Fruit fly (Drosophila melanogaster) whole organism, embryonic: ENCODE measurements around the gene CG43291.

Experiments used
- BEAF-32 ChIP-seq: fragments of 200-800 bp; sonication (Bioruptor generic); optimal IDR thresholded peaks from 3 replicates; lab custom pipeline; 2017; ENCODE audit warnings: missing biosample characterization, missing genetic modification characterization, mild to moderate bottlenecking, moderate library complexity, missing genetic modification reagents
- C15 ChIP-seq: fragments of 200-800 bp; sonication (Bioruptor generic); IDR thresholded peaks from 3 replicates; pipeline ENCODE4 v1.3.6; 2022; ENCODE audit warnings: missing biosample characterization, missing genetic modification characterization
- CG10209 ChIP-seq: fragments of 200-800 bp; sonication (Bioruptor generic); optimal IDR thresholded peaks from 3 replicates; lab custom pipeline; 2017; ENCODE audit warnings: missing biosample characterization, mild to moderate bottlenecking, missing genetic modification characterization, missing genetic modification reagents
- CG13123 ChIP-seq: fragments of 200-800 bp; sonication (Bioruptor generic); optimal IDR thresholded peaks from 2 replicates; lab custom pipeline; 2016; ENCODE audit warnings: missing biosample characterization, missing genetic modification characterization
- CG13287 ChIP-seq: fragments of 200-800 bp; sonication (Bioruptor generic); IDR thresholded peaks from 2 replicates; pipeline ENCODE4 v1.3.6; 2022; ENCODE audit warnings: missing biosample characterization, missing genetic modification characterization; ENCODE audit not compliant: partially characterized antibody
- CG14050 ChIP-seq: fragments of 200-800 bp; sonication (Bioruptor generic); IDR thresholded peaks from 3 replicates; pipeline ENCODE4 v1.3.6; 2022; ENCODE audit warnings: missing biosample characterization, missing genetic modification characterization
- CG14441 ChIP-seq: fragments of 200-800 bp; sonication (Bioruptor generic); IDR thresholded peaks from 2 replicates; pipeline ENCODE4 v1.3.6; 2022; ENCODE audit warnings: missing biosample characterization, missing genetic modification characterization
- CG14710 ChIP-seq: fragments of 200-800 bp; sonication (Bioruptor generic); optimal IDR thresholded peaks from 3 replicates; lab custom pipeline; 2019; ENCODE audit warnings: missing biosample characterization, mild to moderate bottlenecking, missing genetic modification characterization, moderate library complexity
- CG15011 ChIP-seq: fragments of 200-800 bp; sonication (Bioruptor generic); optimal IDR thresholded peaks from 3 replicates; lab custom pipeline; 2018; ENCODE audit warnings: missing biosample characterization, mild to moderate bottlenecking, missing genetic modification characterization
- CG1602 ChIP-seq: fragments of 200-800 bp; sonication (Bioruptor generic); optimal IDR thresholded peaks from 3 replicates; lab custom pipeline; 2016; ENCODE audit warnings: missing biosample characterization, missing genetic modification characterization
- CG1647 ChIP-seq: fragments of 200-800 bp; sonication (Bioruptor generic); optimal IDR thresholded peaks from 3 replicates; lab custom pipeline; 2016; ENCODE audit warnings: missing biosample characterization, missing genetic modification characterization
- CG16815 ChIP-seq: fragments of 200-800 bp; sonication (Bioruptor generic); optimal IDR thresholded peaks from 3 replicates; lab custom pipeline; 2017; ENCODE audit warnings: missing biosample characterization, mild to moderate bottlenecking, missing genetic modification characterization
- CG17802 ChIP-seq: fragments of 200-800 bp; sonication (Bioruptor generic); optimal IDR thresholded peaks from 2 replicates; lab custom pipeline; 2018; ENCODE audit warnings: missing biosample characterization, mild to moderate bottlenecking, missing genetic modification characterization, moderate library complexity
- CG3065 ChIP-seq: fragments of 200-800 bp; sonication (Bioruptor generic); optimal IDR thresholded peaks from 2 replicates; lab custom pipeline; 2016; ENCODE audit warnings: missing biosample characterization, missing genetic modification characterization
- CG31441 ChIP-seq: fragments of 200-800 bp; sonication (Bioruptor generic); IDR thresholded peaks from 2 replicates; pipeline ENCODE4 v1.3.6; 2022; ENCODE audit warnings: missing biosample characterization, missing genetic modification characterization
- CG33557 ChIP-seq: fragments of 200-800 bp; sonication (Bioruptor generic); optimal IDR thresholded peaks from 2 replicates; lab custom pipeline; 2019; ENCODE audit warnings: missing biosample characterization, mild to moderate bottlenecking, missing genetic modification characterization, moderate library complexity
- CG3995 ChIP-seq: fragments of 200-800 bp; sonication (Bioruptor generic); optimal IDR thresholded peaks from 3 replicates; lab custom pipeline; 2016; ENCODE audit warnings: missing biosample characterization, missing genetic modification characterization
- CG43689 ChIP-seq: fragments of 200-800 bp; sonication (Bioruptor generic); IDR thresholded peaks from 2 replicates; pipeline ENCODE4 v1.3.6; 2022; ENCODE audit warnings: missing biosample characterization, missing genetic modification characterization
- CG6791 ChIP-seq: fragments of 200-800 bp; sonication (Bioruptor generic); IDR thresholded peaks from 3 replicates; pipeline ENCODE4 v1.3.6; 2022; ENCODE audit warnings: missing biosample characterization, missing genetic modification characterization; ENCODE audit not compliant: partially characterized antibody
- CG6854 ChIP-seq: fragments of 200-800 bp; sonication (Bioruptor generic); optimal IDR thresholded peaks from 3 replicates; lab custom pipeline; 2017; ENCODE audit warnings: missing biosample characterization, mild to moderate bottlenecking, missing genetic modification characterization
- CG9876 ChIP-seq: fragments of 200-800 bp; sonication (Bioruptor generic); optimal IDR thresholded peaks from 2 replicates; lab custom pipeline; 2016; ENCODE audit warnings: missing biosample characterization, missing genetic modification characterization
- Dfd ChIP-seq, 2 experiments: fragments of >200 bp; optimal IDR thresholded peaks; 2 replicates each; lab custom pipeline; 2017; ENCODE audit warnings: missing biosample characterization in 2 of 2, missing genetic modification characterization in 2 of 2
- Dp ChIP-seq: fragments of 200-800 bp; sonication (Bioruptor generic); optimal IDR thresholded peaks from 2 replicates; lab custom pipeline; 2018; ENCODE audit warnings: missing biosample characterization, mild to moderate bottlenecking, missing genetic modification characterization, moderate library complexity
- Elba2 ChIP-seq: fragments of 200-800 bp; sonication (Bioruptor generic); optimal IDR thresholded peaks from 3 replicates; lab custom pipeline; 2016; ENCODE audit warnings: missing biosample characterization, missing genetic modification characterization
- Ets97D ChIP-seq: fragments of 200-800 bp; sonication (Bioruptor generic); optimal IDR thresholded peaks from 3 replicates; lab custom pipeline; 2016; ENCODE audit warnings: missing biosample characterization, missing genetic modification characterization
- Hand ChIP-seq: fragments of 200-800 bp; sonication (Bioruptor generic); optimal IDR thresholded peaks from 2 replicates; lab custom pipeline; 2017; ENCODE audit warnings: mild to moderate bottlenecking, missing biosample characterization, missing genetic modification reagents, missing genetic modification characterization
- Hr39 ChIP-seq: fragments of >200 bp; optimal IDR thresholded peaks from 2 replicates; lab custom pipeline; 2017
- MBD-R2 ChIP-seq: fragments of 200-800 bp; sonication (Bioruptor generic); IDR thresholded peaks from 2 replicates; pipeline ENCODE4 v1.3.6; 2022; ENCODE audit warnings: missing biosample characterization, missing genetic modification characterization
- Meics ChIP-seq: fragments of 200-800 bp; sonication (Bioruptor generic); optimal IDR thresholded peaks from 2 replicates; lab custom pipeline; 2017; ENCODE audit warnings: missing biosample characterization, mild to moderate bottlenecking, missing genetic modification characterization
- Ptx1 ChIP-seq: fragments of 200-800 bp; sonication (Bioruptor generic); IDR thresholded peaks from 2 replicates; pipeline ENCODE4 v1.3.6; 2022; ENCODE audit warnings: missing biosample characterization, missing genetic modification characterization
- Spps ChIP-seq: fragments of 200-800 bp; sonication (Bioruptor generic); optimal IDR thresholded peaks from 2 replicates; lab custom pipeline; 2018; ENCODE audit warnings: missing biosample characterization, mild to moderate bottlenecking, missing genetic modification characterization
- ab ChIP-seq: fragments of 200-800 bp; sonication (Bioruptor generic); optimal IDR thresholded peaks from 2 replicates; lab custom pipeline; 2016; ENCODE audit warnings: missing biosample characterization, missing genetic modification characterization
- ara ChIP-seq: fragments of 200-800 bp; sonication (Bioruptor generic); IDR thresholded peaks from 2 replicates; pipeline ENCODE4 v1.3.6; 2022; ENCODE audit warnings: missing biosample characterization, missing genetic modification characterization
- az2 ChIP-seq: fragments of 200-800 bp; sonication (Bioruptor generic); optimal IDR thresholded peaks from 3 replicates; lab custom pipeline; 2016; ENCODE audit warnings: missing biosample characterization, missing genetic modification characterization
- btn ChIP-seq: fragments of 200-800 bp; sonication (Bioruptor generic); optimal IDR thresholded peaks from 2 replicates; lab custom pipeline; 2016; ENCODE audit warnings: missing biosample characterization, missing genetic modification characterization
- ci ChIP-seq: fragments of 200-800 bp; sonication (Bioruptor generic); IDR thresholded peaks from 3 replicates; pipeline ENCODE4 v1.3.6; 2022; ENCODE audit warnings: missing biosample characterization, missing genetic modification characterization
- croc ChIP-seq: fragments of 200-800 bp; sonication (Bioruptor generic); conservative IDR thresholded peaks from 3 replicates; pipeline ENCODE4 v1.3.6; 2022; ENCODE audit warnings: missing biosample characterization, missing genetic modification characterization
- da ChIP-seq: fragments of 200-800 bp; sonication (Bioruptor generic); optimal IDR thresholded peaks from 2 replicates; lab custom pipeline; 2016; ENCODE audit warnings: missing biosample characterization, missing genetic modification characterization
- danr ChIP-seq: fragments of 200-800 bp; sonication (Bioruptor generic); IDR thresholded peaks from 2 replicates; pipeline ENCODE4 v1.3.6; 2022; ENCODE audit warnings: missing biosample characterization, missing genetic modification characterization
- ewg ChIP-seq: fragments of 200-800 bp; sonication (Bioruptor generic); optimal IDR thresholded peaks from 3 replicates; lab custom pipeline; 2017; ENCODE audit warnings: mild to moderate bottlenecking, missing biosample characterization, missing genetic modification reagents, missing genetic modification characterization
- gcm2 ChIP-seq: fragments of 200-800 bp; sonication (Bioruptor generic); optimal IDR thresholded peaks from 2 replicates; lab custom pipeline; 2016; ENCODE audit warnings: missing biosample characterization, missing genetic modification characterization
- insv ChIP-seq, 2 experiments: fragments of 200-800 bp; sonication (Bioruptor generic); optimal IDR thresholded peaks; 3 replicates each; lab custom pipeline; 2016 to 2018; ENCODE audit warnings: missing biosample characterization in 2 of 2, missing genetic modification characterization in 2 of 2
- luna ChIP-seq: fragments of 200-800 bp; sonication (Bioruptor generic); optimal IDR thresholded peaks from 2 replicates; lab custom pipeline; 2016; ENCODE audit warnings: missing biosample characterization, missing genetic modification characterization
- org-1 ChIP-seq: fragments of 200-800 bp; sonication (Bioruptor generic); optimal IDR thresholded peaks from 2 replicates; lab custom pipeline; 2017; ENCODE audit warnings: missing biosample characterization, missing genetic modification characterization
- pzg ChIP-seq: fragments of 200-800 bp; sonication (Bioruptor generic); optimal IDR thresholded peaks from 3 replicates; lab custom pipeline; 2018; ENCODE audit warnings: missing biosample characterization, mild to moderate bottlenecking, missing genetic modification characterization, moderate library complexity
- ranshi ChIP-seq: fragments of 200-800 bp; sonication (Bioruptor generic); IDR thresholded peaks from 2 replicates; pipeline ENCODE4 v1.3.6; 2022; ENCODE audit warnings: missing biosample characterization, missing genetic modification characterization
- tgo ChIP-seq: fragments of 200-800 bp; sonication (Bioruptor generic); IDR thresholded peaks from 3 replicates; pipeline ENCODE4 v1.3.6; 2022; ENCODE audit warnings: missing biosample characterization, missing genetic modification characterization
- tna ChIP-seq: fragments of 200-800 bp; sonication (Bioruptor generic); IDR thresholded peaks from 2 replicates; pipeline ENCODE4 v1.3.6; 2022; ENCODE audit warnings: missing biosample characterization, missing genetic modification characterization; ENCODE audit not compliant: partially characterized antibody
- unpg ChIP-seq: fragments of 200-800 bp; sonication (Bioruptor generic); optimal IDR thresholded peaks from 3 replicates; lab custom pipeline; 2018; ENCODE audit warnings: missing biosample characterization, mild to moderate bottlenecking, missing genetic modification characterization, moderate library complexity
- wdn ChIP-seq: fragments of 200-800 bp; sonication (Bioruptor generic); IDR thresholded peaks from 2 replicates; pipeline ENCODE4 v1.3.6; 2022; ENCODE audit warnings: missing biosample characterization, missing genetic modification characterization

CG43291 gene

dm6 chr3R:14288669-14289383 lies 44.3 kb upstream of the CG43291 start, which contains the start of gene red (continued):
- TF ChIP-seq CG13123 (GFP tag; lab: Kevin White, UChicago): no peak
- TF ChIP-seq croc (GFP tag; lab: Robert Waterston, UW): no peak
- peak; percentile 42 for TF ChIP-seq CG1602 (GFP tag; lab: Kevin White, UChicago)
- TF ChIP-seq pzg: peak; percentile 5
- peak; percentile 62 for TF ChIP-seq CG6854 (GFP tag; lab: Kevin White, UChicago)
- TF ChIP-seq CG10209: peak; percentile 74
- TF ChIP-seq CG9876 (GFP tag; lab: Kevin White, UChicago): peak; percentile 17
- TF ChIP-seq CG14441 (GFP tag; lab: Robert Waterston, UW): peak; percentile 71; the same call in 1 of the 2 replicates
- TF ChIP-seq CG3065 (GFP tag; lab: Kevin White, UChicago): no peak
- no peak for TF ChIP-seq BEAF-32 (GFP tag; lab: Kevin White, UChicago)
- no peak for TF ChIP-seq da (GFP tag; lab: Kevin White, UChicago)
- TF ChIP-seq Hand (GFP tag; lab: Kevin White, UChicago): peak; percentile 70
- peak; percentile 50; the same call in 1 of the 2 replicates for TF ChIP-seq MBD-R2 (GFP tag; lab: Robert Waterston, UW)
- peak; percentile 0 for TF ChIP-seq Ets97D (GFP tag; lab: Kevin White, UChicago)
- TF ChIP-seq CG14050: peak; percentile 39; the same call in 2 of the 3 replicates
- TF ChIP-seq Spps (tag; lab: Kevin White, UChicago): no peak
- no peak for TF ChIP-seq CG1647
- TF ChIP-seq wdn: peak; percentile 77; the same call in 1 of the 2 replicates
- peak; percentile 58; the same call in 1 of the 2 replicates for TF ChIP-seq danr (GFP tag; lab: Robert Waterston, UW)
- TF ChIP-seq ci (GFP tag; lab: Robert Waterston, UW): peak; percentile 64; the same call in 2 of the 3 replicates
- TF ChIP-seq CG13287 (GFP tag; lab: Robert Waterston, UW): peak; percentile 13; the same call in 1 of the 2 replicates
- TF ChIP-seq az2 (GFP tag; lab: Kevin White, UChicago): peak; percentile 63
- TF ChIP-seq ewg (GFP tag; lab: Kevin White, UChicago): peak; percentile 47
- TF ChIP-seq ab: no peak
- TF ChIP-seq CG17802 (tag; lab: Kevin White, UChicago): no peak
- TF ChIP-seq C15 (GFP tag; lab: Robert Waterston, UW): 0 out of 3 replicates have a peak, but pooled peaks have one; percentile 5
- peak; percentile 83 for TF ChIP-seq CG3995 (GFP tag; lab: Kevin White, UChicago)
- TF ChIP-seq CG6791: no peak; the same call in 2 of the 3 replicates
- peak; percentile 83 for TF ChIP-seq Meics (GFP tag; lab: Kevin White, UChicago)
- TF ChIP-seq org-1 (GFP tag; lab: Kevin White, UChicago): peak; percentile 48
- TF ChIP-seq ranshi (GFP tag; lab: Robert Waterston, UW): peak; percentile 70; the same call in 1 of the 2 replicates
- TF ChIP-seq btn (GFP tag; lab: Kevin White, UChicago): no peak
- TF ChIP-seq CG16815 (GFP tag; lab: Kevin White, UChicago): peak; percentile 17
- peak; percentile 83 for TF ChIP-seq Ptx1 (GFP tag; lab: Robert Waterston, UW)
- no peak for TF ChIP-seq luna
- peak; percentile 11; the same call in 1 of the 2 replicates for TF ChIP-seq CG43689 (GFP tag; lab: Robert Waterston, UW)
- no peak for TF ChIP-seq Dp (GFP tag; lab: Kevin White, UChicago)
- TF ChIP-seq CG33557 (GFP tag; lab: Kevin White, UChicago): no peak
- TF ChIP-seq gcm2 (GFP tag; lab: Kevin White, UChicago): no peak
- no peak for TF ChIP-seq Dfd (GFP tag; optimal IDR thresholded peaks at IDR 0.05; lab: Kevin White, UChicago)
- TF ChIP-seq tgo (GFP tag; lab: Robert Waterston, UW): peak; percentile 74; the same call in 2 of the 3 replicates
- TF ChIP-seq Elba2 (GFP tag; lab: Kevin White, UChicago): no peak
- TF ChIP-seq Hr39: no peak
- peak; percentile 66 for TF ChIP-seq ara (GFP tag; lab: Robert Waterston, UW)
- no peak for TF ChIP-seq tna (GFP tag; lab: Robert Waterston, UW)
- no peak for TF ChIP-seq insv (GFP tag; optimal IDR thresholded peaks at IDR 0.05; lab: Kevin White, UChicago)
- peak; percentile 31 for TF ChIP-seq CG14710 (tag; lab: Kevin White, UChicago)
- peak; percentile 64 for TF ChIP-seq CG15011
- peak; percentile 76 for TF ChIP-seq CG31441 (GFP tag; lab: Robert Waterston, UW)
- peak; percentile 66 for TF ChIP-seq unpg (GFP tag; lab: Kevin White, UChicago)
